Worm (Caenorhabditis elegans) whole organism, young adult: ENCODE measurements around the gene Y22D7AL.3.

Experiments used
- B0019.2 ChIP-seq: fragments of 200-800 bp; sonication (Bioruptor generic); conservative IDR thresholded peaks from 2 replicates; pipeline ENCODE4 v1.3.6; 2022; ENCODE audit warnings: missing genetic modification reagents, missing genetic modification characterization, missing compliant biosample characterization
- B0261.1 ChIP-seq: sonication (generic microtip); optimal IDR thresholded peaks from 2 replicates; lab custom pipeline; 2016; ENCODE audit warnings: mild to moderate bottlenecking, missing genetic modification characterization, moderate library complexity, missing compliant biosample characterization
- C06A6.2 ChIP-seq: fragments of 200-800 bp; sonication (Bioruptor generic); conservative IDR thresholded peaks from 2 replicates; pipeline ENCODE4 v1.3.6; 2022; ENCODE audit warnings: missing genetic modification characterization, missing compliant biosample characterization
- F10E7.11 ChIP-seq: sonication (generic microtip); optimal IDR thresholded peaks from 2 replicates; lab custom pipeline; 2017; ENCODE audit warnings: mild to moderate bottlenecking, missing genetic modification characterization, moderate library complexity, missing compliant biosample characterization
- F37B4.10 ChIP-seq: fragments of 200-800 bp; sonication (Bioruptor generic); IDR thresholded peaks from 2 replicates; pipeline ENCODE4 v1.3.6; 2022; ENCODE audit warnings: missing genetic modification characterization, missing compliant biosample characterization
- F49E8.2 ChIP-seq: sonication (generic microtip); optimal IDR thresholded peaks from 3 replicates; lab custom pipeline; 2017; ENCODE audit warnings: missing genetic modification characterization, mild to moderate bottlenecking, missing compliant biosample characterization, antibody characterized with exemption, moderate library complexity; ENCODE audit not compliant: insufficient read depth
- F55B11.4 ChIP-seq: sonication (generic microtip); optimal IDR thresholded peaks from 2 replicates; lab custom pipeline; 2016; ENCODE audit warnings: missing compliant biosample characterization, missing genetic modification characterization, borderline replicate concordance; ENCODE audit not compliant: insufficient read depth
- F57A8.1 ChIP-seq: fragments of 200-800 bp; sonication (Bioruptor generic); optimal IDR thresholded peaks from 2 replicates; lab custom pipeline; 2018; ENCODE audit warnings: mild to moderate bottlenecking, missing genetic modification characterization, moderate library complexity, missing compliant biosample characterization
- K11D2.4 ChIP-seq: fragments of 200-800 bp; sonication (Bioruptor generic); IDR thresholded peaks from 2 replicates; pipeline ENCODE4 v1.3.6; 2022; ENCODE audit warnings: missing genetic modification reagents, missing genetic modification characterization, missing compliant biosample characterization
- T26A5.8 ChIP-seq: sonication (generic microtip); optimal IDR thresholded peaks from 2 replicates; lab custom pipeline; 2016; ENCODE audit warnings: missing genetic modification characterization, missing compliant biosample characterization
- Y53G8AR.9 ChIP-seq: fragments of 200-800 bp; sonication (Bioruptor generic); conservative IDR thresholded peaks from 2 replicates; pipeline ENCODE4 v1.3.6; 2022; ENCODE audit warnings: missing genetic modification reagents, missing genetic modification characterization, missing compliant biosample characterization
- ZK185.1 ChIP-seq: sonication (generic microtip); optimal IDR thresholded peaks from 2 replicates; lab custom pipeline; 2016; ENCODE audit warnings: mild to moderate bottlenecking, missing genetic modification characterization, missing compliant biosample characterization; ENCODE audit not compliant: poor library complexity, severe bottlenecking
- ama-1 ChIP-seq, 3 experiments: fragments of 150-350 bp in 1 of 3; sonication (generic microtip) in 2 of 3; optimal IDR thresholded peaks; 2 replicates each; lab custom pipeline; 2014 to 2018; ENCODE audit warnings: missing biosample characterization in 2 of 3, missing genetic modification characterization in 2 of 3, missing genetic modification reagents in 2 of 3
- atf-7 ChIP-seq: sonication (generic microtip); optimal IDR thresholded peaks from 2 replicates; lab custom pipeline; 2017; ENCODE audit warnings: mild to moderate bottlenecking, missing genetic modification characterization, missing compliant biosample characterization
- ccch-3 ChIP-seq: fragments of 200-800 bp; sonication (Bioruptor generic); optimal IDR thresholded peaks from 2 replicates; lab custom pipeline; 2018; ENCODE audit warnings: mild to moderate bottlenecking, missing genetic modification characterization, missing compliant biosample characterization
- ceh-58 ChIP-seq: fragments of 200-800 bp; sonication (Bioruptor generic); IDR thresholded peaks from 2 replicates; pipeline ENCODE4 v1.3.6; 2022; ENCODE audit warnings: missing genetic modification characterization, missing compliant biosample characterization
- chd-7 ChIP-seq: sonication (generic microtip); optimal IDR thresholded peaks from 2 replicates; lab custom pipeline; 2016; ENCODE audit warnings: mild to moderate bottlenecking, missing genetic modification characterization, moderate library complexity, missing compliant biosample characterization
- die-1 ChIP-seq: sonication (generic microtip); optimal IDR thresholded peaks from 2 replicates; lab custom pipeline; 2016; ENCODE audit warnings: missing genotype, mild to moderate bottlenecking, missing genetic modification characterization, missing compliant biosample characterization
- egl-44 ChIP-seq: fragments of 200-800 bp; sonication (Bioruptor generic); IDR thresholded peaks from 2 replicates; pipeline ENCODE4 v1.3.6; 2022; ENCODE audit warnings: missing genetic modification reagents, missing genetic modification characterization, missing compliant biosample characterization
- ets-4 ChIP-seq: fragments of 200-800 bp; sonication (Bioruptor generic); optimal IDR thresholded peaks from 2 replicates; lab custom pipeline; 2018; ENCODE audit warnings: mild to moderate bottlenecking, missing genetic modification characterization, missing compliant biosample characterization
- hlh-26 ChIP-seq: fragments of 200-800 bp; sonication (Bioruptor generic); conservative IDR thresholded peaks from 2 replicates; pipeline ENCODE4 v1.3.6; 2022; ENCODE audit warnings: missing genetic modification reagents, missing genetic modification characterization, missing compliant biosample characterization
- hmg-1.2 ChIP-seq: fragments of 200-800 bp; sonication (Bioruptor generic); IDR thresholded peaks from 2 replicates; pipeline ENCODE4 v1.3.6; 2022; ENCODE audit warnings: missing genetic modification reagents, missing genetic modification characterization, missing compliant biosample characterization
- hrde-1 ChIP-seq: sonication (generic microtip); optimal IDR thresholded peaks from 2 replicates; lab custom pipeline; 2016; ENCODE audit warnings: missing genetic modification characterization, mild to moderate bottlenecking, missing compliant biosample characterization, moderate library complexity, missing genotype, missing genetic modification reagents, borderline replicate concordance
- let-607 ChIP-seq, 2 experiments: fragments of 200-800 bp in 1 of 2; sonication (Bioruptor generic) in 1 of 2; sonication (generic microtip) in 1 of 2; optimal IDR thresholded peaks; 2 replicates each; lab custom pipeline; 2016 to 2018; ENCODE audit warnings: mild to moderate bottlenecking in 2 of 2, missing compliant biosample characterization in 2 of 2, missing genetic modification characterization in 2 of 2, moderate library complexity in 2 of 2, missing genotype in 1 of 2
- lsl-1 ChIP-seq: fragments of 200-800 bp; sonication (Bioruptor generic); optimal IDR thresholded peaks from 2 replicates; lab custom pipeline; 2018; ENCODE audit warnings: mild to moderate bottlenecking, missing genetic modification characterization, moderate library complexity, missing compliant biosample characterization
- madf-3 ChIP-seq: fragments of 200-800 bp; sonication (Bioruptor generic); IDR thresholded peaks from 2 replicates; pipeline ENCODE4 v1.3.6; 2022; ENCODE audit warnings: missing genetic modification reagents, missing genetic modification characterization, missing compliant biosample characterization
- madf-8 ChIP-seq: fragments of 200-800 bp; sonication (Bioruptor generic); conservative IDR thresholded peaks from 2 replicates; pipeline ENCODE4 v1.3.6; 2022; ENCODE audit warnings: missing genetic modification reagents, missing genetic modification characterization, missing compliant biosample characterization
- nfya-1 ChIP-seq: sonication (generic microtip); optimal IDR thresholded peaks from 2 replicates; lab custom pipeline; 2017; ENCODE audit warnings: antibody characterized with exemption, missing compliant biosample characterization, missing genetic modification characterization, borderline replicate concordance; ENCODE audit not compliant: insufficient read depth
- nfyb-1 ChIP-seq: fragments of 200-800 bp; sonication (Bioruptor generic); IDR thresholded peaks from 2 replicates; pipeline ENCODE4 v1.3.6; 2022; ENCODE audit warnings: missing genetic modification reagents, missing genetic modification characterization, missing compliant biosample characterization
- nhr-120 ChIP-seq: fragments of 200-800 bp; sonication (Bioruptor generic); IDR thresholded peaks from 2 replicates; pipeline ENCODE4 v1.3.6; 2022; ENCODE audit warnings: missing genetic modification characterization, missing compliant biosample characterization
- nhr-179 ChIP-seq: sonication (generic microtip); optimal IDR thresholded peaks from 2 replicates; lab custom pipeline; 2016; ENCODE audit warnings: mild to moderate bottlenecking, missing genetic modification characterization, missing compliant biosample characterization
- nhr-90 ChIP-seq: sonication (generic microtip); optimal IDR thresholded peaks from 2 replicates; lab custom pipeline; 2016; ENCODE audit warnings: missing genotype, mild to moderate bottlenecking, missing genetic modification characterization, missing compliant biosample characterization
- pbrm-1 ChIP-seq: fragments of 200-800 bp; sonication (Bioruptor generic); IDR thresholded peaks from 2 replicates; pipeline ENCODE4 v1.3.6; 2022; ENCODE audit warnings: missing genetic modification reagents, missing genetic modification characterization, missing compliant biosample characterization
- pha-4 ChIP-seq: fragments of 150-350 bp; sonication (generic microtip); optimal IDR thresholded peaks from 2 replicates; lab custom pipeline; 2014; ENCODE audit warnings: missing biosample characterization, missing genetic modification reagents, missing genetic modification characterization
- rec-8 ChIP-seq, 2 experiments: sonication (generic microtip); optimal IDR thresholded peaks; 2 replicates each; lab custom pipeline; 2016; ENCODE audit warnings: mild to moderate bottlenecking in 2 of 2, missing genetic modification characterization in 2 of 2, missing genetic modification reagents in 2 of 2, missing genotype in 2 of 2, missing biosample characterization in 1 of 2, missing compliant biosample characterization in 1 of 2, moderate library complexity in 1 of 2
- snpc-3.4 ChIP-seq: sonication (generic microtip); optimal IDR thresholded peaks from 2 replicates; lab custom pipeline; 2017; ENCODE audit warnings: missing genetic modification characterization, mild to moderate bottlenecking, missing compliant biosample characterization, antibody characterized with exemption, moderate library complexity, missing genotype, missing genetic modification reagents
- snpc-4 ChIP-seq, 5 experiments: fragments of 150-350 bp in 1 of 5; sonication (generic microtip) in 4 of 5; optimal IDR thresholded peaks; 2 replicates each; lab custom pipeline; 2014 to 2018; ENCODE audit warnings: missing genetic modification characterization in 5 of 5, missing biosample characterization in 3 of 5, antibody characterized with exemption in 2 of 5, mild to moderate bottlenecking in 2 of 5, missing compliant biosample characterization in 2 of 5, missing genotype in 2 of 5, moderate library complexity in 2 of 5, missing genetic modification reagents in 1 of 5
- somi-1 ChIP-seq: fragments of 200-800 bp; sonication (Bioruptor generic); optimal IDR thresholded peaks from 2 replicates; lab custom pipeline; 2018; ENCODE audit warnings: mild to moderate bottlenecking, missing genetic modification characterization, missing compliant biosample characterization
- tbx-9 ChIP-seq: sonication (generic microtip); optimal IDR thresholded peaks from 2 replicates; lab custom pipeline; 2016; ENCODE audit warnings: borderline replicate concordance, missing genetic modification characterization, inconsistent platforms, missing compliant biosample characterization
- unc-130 ChIP-seq: sonication (generic microtip); optimal IDR thresholded peaks from 2 replicates; lab custom pipeline; 2016; ENCODE audit warnings: missing genetic modification reagents, missing genetic modification characterization, missing compliant biosample characterization
- unc-62 ChIP-seq: fragments of 150-350 bp; optimal IDR thresholded peaks from 2 replicates; lab custom pipeline; 2014; ENCODE audit warnings: missing biosample characterization, missing genetic modification reagents, missing genetic modification characterization
- xnd-1 ChIP-seq: sonication (generic microtip); optimal IDR thresholded peaks from 2 replicates; lab custom pipeline; 2016; ENCODE audit warnings: missing genotype, missing genetic modification reagents, missing genetic modification characterization, missing compliant biosample characterization
- ztf-25 ChIP-seq: fragments of 200-800 bp; sonication (Bioruptor generic); IDR thresholded peaks from 2 replicates; pipeline ENCODE4 v1.3.6; 2022; ENCODE audit warnings: missing genetic modification reagents, missing genetic modification characterization, missing compliant biosample characterization
- ztf-28 ChIP-seq: fragments of 200-800 bp; sonication (Bioruptor generic); IDR thresholded peaks from 2 replicates; pipeline ENCODE4 v1.3.6; 2022; ENCODE audit warnings: missing genetic modification reagents, missing genetic modification characterization, missing compliant biosample characterization

Gene Y22D7AL.3

ce11 chrIII:1601464-1602169, 39.6 kb upstream of the Y22D7AL.3 start (continued):
- TF ChIP-seq madf-3, result peak; percentile 71; the same call in 1 of the 2 replicates
- no peak for TF ChIP-seq ets-4
- 0 out of 2 replicates have a peak, but pooled peaks have one; percentile 15 for TF ChIP-seq K11D2.4 (GFP tag; lab: Robert Waterston, UW)
- TF ChIP-seq hrde-1 (tag; lab: Kevin White, UChicago), result peak; percentile 56
- TF ChIP-seq pbrm-1, result peak; percentile 67; the same call in 1 of the 2 replicates
- TF ChIP-seq chd-7 (tag; lab: Kevin White, UChicago), result peak; percentile 62
- TF ChIP-seq somi-1 (GFP tag; lab: Kevin White, UChicago), result peak; percentile 35
- no peak for TF ChIP-seq F57A8.1 (GFP tag; lab: Kevin White, UChicago)
- TF ChIP-seq nfyb-1, result peak; percentile 75
- TF ChIP-seq snpc-4 (GFP tag; optimal IDR thresholded peaks at IDR 0.05; lab: Kevin White, UChicago), result peak; percentile 59
- TF ChIP-seq snpc-4 (tag; optimal IDR thresholded peaks at IDR 0.05; lab: Kevin White, UChicago), result peak in 1 of 4 experiments; percentile 58
- peak; percentile 71; the same call in 1 of the 2 replicates for TF ChIP-seq egl-44 (GFP tag; lab: Robert Waterston, UW)
- peak; percentile 42 for TF ChIP-seq snpc-3.4 (tag; lab: Kevin White, UChicago)
- TF ChIP-seq B0261.1, result peak; percentile 88
- TF ChIP-seq F37B4.10, result 0 out of 2 replicates have a peak, but pooled peaks have one; percentile 79
- TF ChIP-seq ccch-3 (GFP tag; lab: Kevin White, UChicago), result peak; percentile 61
- no peak for TF ChIP-seq nhr-179 (tag; lab: Kevin White, UChicago)
- peak; percentile 73 for TF ChIP-seq nhr-90 (tag; lab: Kevin White, UChicago)
- no peak for TF ChIP-seq pha-4 (tag; lab: Kevin White, UChicago)
- peak; percentile 65 to 83 for TF ChIP-seq rec-8 (tag; optimal IDR thresholded peaks at IDR 0.05; lab: Kevin White, UChicago)
- TF ChIP-seq unc-62, result no peak
- no peak for TF ChIP-seq C06A6.2 (GFP tag; lab: Robert Waterston, UW)
- TF ChIP-seq B0019.2 (GFP tag; lab: Robert Waterston, UW), result peak; percentile 64
- peak; percentile 40 for TF ChIP-seq T26A5.8
- no peak for TF ChIP-seq xnd-1
- TF ChIP-seq unc-130, result peak; percentile 35
- TF ChIP-seq F49E8.2 (tag; lab: Kevin White, UChicago), result peak; percentile 21
- peak; percentile 78; the same call in 1 of the 2 replicates for TF ChIP-seq ztf-28 (GFP tag; lab: Robert Waterston, UW)
- peak in 1 of 2 experiments; percentile 55 for TF ChIP-seq let-607 (tag; optimal IDR thresholded peaks at IDR 0.05; lab: Kevin White, UChicago)
- no peak for TF ChIP-seq F10E7.11 (tag; lab: Kevin White, UChicago)
- TF ChIP-seq ztf-25 (GFP tag; lab: Robert Waterston, UW), result peak; percentile 97
- 0 out of 2 replicates have a peak, but pooled peaks have one; percentile 28 for TF ChIP-seq Y53G8AR.9
- peak; percentile 44 for TF ChIP-seq hmg-1.2
- TF ChIP-seq hlh-26, result no peak
- TF ChIP-seq nhr-120 (GFP tag; lab: Robert Waterston, UW), result 0 out of 2 replicates have a peak, but pooled peaks have one; percentile 73
- TF ChIP-seq ceh-58 (GFP tag; lab: Robert Waterston, UW), result no peak
- peak; percentile 72 for TF ChIP-seq ZK185.1 (tag; lab: Kevin White, UChicago)
- TF ChIP-seq ama-1 (optimal IDR thresholded peaks at IDR 0.05; lab: Kevin White, UChicago), result no peak
- TF ChIP-seq ama-1 (GFP tag; optimal IDR thresholded peaks at IDR 0.05; lab: Kevin White, UChicago), result peak in 1 of 2 experiments; percentile 37
- peak; percentile 72 for TF ChIP-seq atf-7 (tag; lab: Kevin White, UChicago)
- peak; percentile 30 for TF ChIP-seq tbx-9
- TF ChIP-seq die-1 (tag; lab: Kevin White, UChicago), result peak; percentile 93
- TF ChIP-seq lsl-1 (GFP tag; lab: Kevin White, UChicago), result peak; percentile 60
- TF ChIP-seq F55B11.4 (tag; lab: Kevin White, UChicago), result no peak
- TF ChIP-seq madf-8 (GFP tag; lab: Robert Waterston, UW), result no peak
- TF ChIP-seq nfya-1 (tag; lab: Kevin White, UChicago), result no peak
